Worm (Caenorhabditis elegans): Measurements from ENCODE around the gene math-41.
"Not testable (repeated sequence)": the region's sequence is repeated elsewhere in the genome, so short reads cannot be mapped to it uniquely, and the experiment has no call there.

Gene math-41

DNA sequence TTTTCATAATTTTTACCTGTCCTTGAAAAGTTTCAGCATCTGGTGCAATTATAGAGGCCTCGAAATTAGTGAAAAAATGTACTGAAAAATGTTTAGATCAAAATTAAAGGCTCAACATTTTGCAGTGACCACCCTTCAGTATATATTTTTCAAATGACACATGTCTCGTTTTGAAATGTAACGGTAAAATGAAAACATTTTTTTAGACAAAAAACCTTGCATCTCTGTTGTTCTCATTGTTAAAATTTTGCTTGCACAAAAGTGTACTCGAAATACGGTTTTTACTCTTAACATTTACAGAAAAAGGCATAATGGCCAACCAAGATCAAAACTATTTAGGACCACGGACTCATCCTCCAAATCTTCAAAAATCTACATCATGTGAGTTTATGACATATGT lies at the start of gene math-41:
Gene math-41 (plus strand): TSS at position 301 of the 400 bp plus-strand sequence.
- TF ChIP-seq mdl-1 (tag; optimal IDR thresholded peaks at IDR 0.05); unc-98 (GFP tag; IDR thresholded peaks at IDR 0.05); sup-37 (GFP tag; optimal IDR thresholded peaks at IDR 0.05): not testable (repeated sequence)

DNA sequence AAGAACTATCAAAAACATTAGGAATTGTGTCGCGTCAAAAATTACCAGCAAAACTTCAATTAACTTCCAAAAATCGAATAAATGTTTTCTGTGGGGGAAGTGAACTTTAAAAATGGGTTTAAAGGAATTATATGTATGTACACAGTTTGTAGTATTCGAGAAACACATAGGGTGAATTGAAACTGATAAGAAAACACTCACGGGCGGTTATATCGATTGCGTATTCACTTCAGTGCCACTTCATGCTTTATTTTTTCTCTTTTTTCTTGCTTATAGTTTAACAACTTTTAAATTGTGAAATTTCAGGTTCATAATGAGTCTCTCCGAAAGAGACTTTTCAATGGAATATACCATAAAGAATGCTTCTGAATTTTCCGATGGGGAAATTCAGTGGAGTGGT lies 49.2 kb upstream of the math-41 start, which contains the start of gene F36H5.14:
Gene F36H5.14 (plus strand): TSS at position 301 of the 400 bp plus-strand sequence.
- TF ChIP-seq nhr-11, unc-30, ceh-82 (tag; optimal IDR thresholded peaks at IDR 0.05): not testable (repeated sequence)

DNA sequence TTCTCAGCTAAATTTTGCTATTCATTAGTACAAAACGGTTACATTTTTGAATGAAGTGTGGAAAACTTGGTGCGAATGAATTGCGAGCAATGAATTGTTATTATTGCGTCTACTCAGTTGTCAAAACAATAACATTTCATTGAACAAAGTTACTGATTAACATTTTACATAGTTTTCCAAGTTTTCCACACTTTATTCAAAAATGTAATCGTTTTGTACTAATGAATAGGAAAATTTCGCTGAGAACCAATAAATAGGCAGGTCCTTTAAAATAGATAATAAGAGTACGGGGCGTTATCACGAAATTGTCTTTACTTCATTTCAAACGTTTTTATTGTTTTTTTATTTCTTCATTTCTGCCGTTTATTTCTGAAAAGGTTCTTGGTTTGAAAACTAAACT lies 42.0 kb upstream of the math-41 start, which contains the start of gene math-4:
Gene math-4 (minus strand): TSS at position 101 of the 400 bp plus-strand sequence.
- no peak for TF ChIP-seq C04F5.9 (tag; optimal IDR thresholded peaks at IDR 0.05)
- TF ChIP-seq efl-1 (optimal IDR thresholded peaks at IDR 0.05): no peak
- peak in 1 of 2 experiments; percentile 84 for TF ChIP-seq efl-1 (GFP tag; optimal IDR thresholded peaks at IDR 0.05 in 1 of 2)
- TF ChIP-seq tbx-2 (tag; optimal IDR thresholded peaks at IDR 0.05): no peak

DNA sequence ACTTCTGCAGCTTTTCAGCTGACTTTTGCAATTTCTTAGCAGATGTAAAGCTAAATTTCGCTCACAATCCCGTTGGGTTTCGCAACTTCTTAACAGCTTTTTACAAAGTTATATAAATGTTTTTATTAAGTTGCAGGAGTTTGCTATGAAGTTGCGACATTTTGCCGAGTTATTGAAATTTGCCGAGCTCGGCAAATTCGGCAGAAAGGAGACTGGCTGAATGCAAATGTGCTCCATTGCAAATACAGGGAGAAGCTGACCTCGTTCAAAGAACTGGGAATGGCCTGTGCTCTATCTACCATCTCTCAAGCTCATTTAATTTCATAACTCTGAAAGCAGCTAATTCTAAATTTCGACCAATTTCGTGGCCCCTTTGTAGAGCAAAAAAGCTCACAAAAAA lies 39.6 kb upstream of the math-41 start, which contains the start of gene C08F1.11:
Gene C08F1.11 (minus strand): TSS at position 101 of the 400 bp plus-strand sequence.
- TF ChIP-seq irx-1 (tag; optimal IDR thresholded peaks at IDR 0.05) (no peak), sptf-1 (tag; optimal IDR thresholded peaks at IDR 0.05) (no peak), nhr-90 (tag; optimal IDR thresholded peaks at IDR 0.05; ENCODE audit: poor library complexity) (no peak), snpc-4 (tag; optimal IDR thresholded peaks at IDR 0.05) (no peak), C04F5.9 (tag; optimal IDR thresholded peaks at IDR 0.05) (no peak), egl-27 (tag; optimal IDR thresholded peaks at IDR 0.05) (no peak), nhr-237 (tag; optimal IDR thresholded peaks at IDR 0.05) (no peak), snu-23 (GFP tag; optimal IDR thresholded peaks at IDR 0.05) (no peak), xbp-1 (tag; optimal IDR thresholded peaks at IDR 0.05) (no peak), lin-39 (tag; optimal IDR thresholded peaks at IDR 0.05) (no peak), zip-4 (GFP tag; optimal IDR thresholded peaks at IDR 0.05) (no peak), nhr-47 (tag; optimal IDR thresholded peaks at IDR 0.05) (no peak), nhr-85 (tag) (no peak)

DNA sequence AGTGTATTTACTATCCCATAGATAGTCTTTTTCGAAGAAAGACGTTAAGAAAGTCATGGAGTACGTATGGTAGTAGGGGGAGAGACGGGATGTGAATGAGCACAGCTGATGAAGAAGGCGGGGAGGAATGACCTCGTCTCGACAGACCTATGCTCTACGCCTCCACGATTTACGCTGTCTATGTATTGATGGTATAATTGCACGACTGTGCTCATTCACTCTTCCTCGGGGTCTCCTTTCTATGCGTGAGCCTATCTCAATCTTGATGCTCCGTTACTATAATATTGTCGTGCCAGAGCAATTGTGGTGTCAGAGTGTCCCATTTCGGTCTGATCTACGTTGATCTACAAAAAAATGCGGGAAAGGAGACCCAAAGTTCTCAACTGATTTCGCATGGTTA lies 38.2 kb upstream of the math-41 start, which contains the start of gene C08F1.10:
Gene C08F1.10 (minus strand): TSS at position 101 of the 400 bp plus-strand sequence.
- TF ChIP-seq vab-15 (tag; optimal IDR thresholded peaks at IDR 0.05) (no peak), lsy-2 (tag; optimal IDR thresholded peaks at IDR 0.05) (no peak), pax-3 (tag; optimal IDR thresholded peaks at IDR 0.05) (no peak), nhr-11 (tag; optimal IDR thresholded peaks at IDR 0.05) (no peak), efl-1 (optimal IDR thresholded peaks at IDR 0.05) (no peak), efl-1 (GFP tag; optimal IDR thresholded peaks at IDR 0.05 in 1 of 2) (no peak), lin-14 (GFP tag; optimal IDR thresholded peaks at IDR 0.05) (no peak), egl-27 (tag; optimal IDR thresholded peaks at IDR 0.05) (no peak), ceh-90 (tag; optimal IDR thresholded peaks at IDR 0.05) (no peak), hpl-2 (GFP tag; optimal IDR thresholded peaks at IDR 0.05) (no peak)

DNA sequence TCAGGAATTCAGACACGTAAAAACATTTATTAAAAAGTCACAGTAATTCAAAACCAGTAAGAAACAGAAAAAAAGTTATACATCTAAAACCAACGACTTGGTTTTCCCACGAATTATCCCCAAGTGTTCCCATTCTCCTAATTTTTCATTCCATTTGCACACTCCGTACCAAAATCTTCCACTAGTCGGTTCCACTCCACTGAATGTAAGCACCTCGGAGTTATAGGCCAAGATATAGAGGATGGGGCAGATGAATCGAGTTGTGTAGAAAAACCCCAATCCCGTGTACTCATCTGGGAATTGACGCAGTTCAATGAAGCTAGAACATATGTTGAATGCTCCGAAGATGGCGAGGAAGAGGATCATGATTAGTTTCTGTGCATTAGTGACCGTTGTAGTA lies 37.2 kb upstream of the math-41 start:
- TF ChIP-seq skn-1 (tag; optimal IDR thresholded peaks at IDR 0.05): no peak
- no peak for TF ChIP-seq lsy-2 (tag; optimal IDR thresholded peaks at IDR 0.05)
- no peak for TF ChIP-seq mdl-1 (tag; optimal IDR thresholded peaks at IDR 0.05)
- TF ChIP-seq nhr-71 (tag; optimal IDR thresholded peaks at IDR 0.05): no peak
- no peak for TF ChIP-seq xbp-1 (tag; optimal IDR thresholded peaks at IDR 0.05)
- TF ChIP-seq unc-62 (GFP tag; optimal IDR thresholded peaks at IDR 0.05): no peak
- TF ChIP-seq nhr-85 (tag): no peak
- TF ChIP-seq ceh-82 (tag; optimal IDR thresholded peaks at IDR 0.05): no peak
- TF ChIP-seq ztf-11 (tag; optimal IDR thresholded peaks at IDR 0.05): no peak
- no peak for TF ChIP-seq ces-1 (GFP tag; optimal IDR thresholded peaks at IDR 0.05)
- no peak for TF ChIP-seq nhr-20 (tag; optimal IDR thresholded peaks at IDR 0.05)
- TF ChIP-seq nhr-12 (tag; optimal IDR thresholded peaks at IDR 0.05): no peak
